Fruit fly (Drosophila melanogaster): ENCODE results near the gene CG15385.

CG15385 gene

dm6 chr2L:2226259-2227121, 14.1 kb upstream of the CG15385 start, which contains the start of the genes CG15387 and sau (continued):
- peak; percentile 50 for TF ChIP-seq CG30431 (GFP tag; optimal IDR thresholded peaks at IDR 0.05)
- TF ChIP-seq CG34422 (GFP tag; IDR thresholded peaks at IDR 0.05) = peak; percentile 83
- TF ChIP-seq CG11504 (tag; optimal IDR thresholded peaks at IDR 0.05) = peak; percentile 87
- TF ChIP-seq CG3281 (GFP tag; optimal IDR thresholded peaks at IDR 0.05) = peak; percentile 87
- no peak for TF ChIP-seq Neu2 (GFP tag; optimal IDR thresholded peaks at IDR 0.05; ENCODE audit: borderline replicate concordance)
- TF ChIP-seq ara (GFP tag; IDR thresholded peaks at IDR 0.05) = peak; percentile 82
- no peak for TF ChIP-seq Kr (GFP tag; optimal IDR thresholded peaks at IDR 0.05)
- TF ChIP-seq unpg (GFP tag; optimal IDR thresholded peaks at IDR 0.05) = peak; percentile 85
- TF ChIP-seq CG31441 (GFP tag; IDR thresholded peaks at IDR 0.05) = peak; percentile 85
- TF ChIP-seq NFAT (GFP tag; IDR thresholded peaks at IDR 0.05) = no peak; the same call in none of the 2 replicates
- peak; percentile 92 for TF ChIP-seq bab2 (GFP tag; optimal IDR thresholded peaks at IDR 0.05)
- TF ChIP-seq CG6854 (GFP tag; optimal IDR thresholded peaks at IDR 0.05) = peak; percentile 70
- peak; percentile 65 for TF ChIP-seq CG1529 (GFP tag; optimal IDR thresholded peaks at IDR 0.05)
- TF ChIP-seq D19A (tag; optimal IDR thresholded peaks at IDR 0.05) = peak; percentile 66
- peak; percentile 46 for TF ChIP-seq Ravus (GFP tag; IDR thresholded peaks at IDR 0.05)
- TF ChIP-seq bigmax (GFP tag; optimal IDR thresholded peaks at IDR 0.05) = no peak
- peak; percentile 91 for TF ChIP-seq gem (tag; optimal IDR thresholded peaks at IDR 0.05)
- TF ChIP-seq HLH54F (GFP tag; optimal IDR thresholded peaks at IDR 0.05) = peak; percentile 93
- peak; percentile 86 for TF ChIP-seq vfl (GFP tag; optimal IDR thresholded peaks at IDR 0.05)
- TF ChIP-seq yki (optimal IDR thresholded peaks at IDR 0.05) = no peak
- peak; percentile 95 for TF ChIP-seq CG14710 (tag; optimal IDR thresholded peaks at IDR 0.05)
- no peak for TF ChIP-seq hth (optimal IDR thresholded peaks at IDR 0.05)
- TF ChIP-seq eve (GFP tag; optimal IDR thresholded peaks at IDR 0.05) = no peak
- peak; percentile 80 for TF ChIP-seq ERR (GFP tag; optimal IDR thresholded peaks at IDR 0.05)
- peak; percentile 85 for TF ChIP-seq CG13123 (GFP tag; optimal IDR thresholded peaks at IDR 0.05)
- peak; percentile 50 for TF ChIP-seq CG8281 (tag; optimal IDR thresholded peaks at IDR 0.05)
- TF ChIP-seq HmgZ (tag; optimal IDR thresholded peaks at IDR 0.05) = peak; percentile 93
- peak; percentile 88 for TF ChIP-seq vvl (GFP tag; IDR thresholded peaks at IDR 0.05)
- peak; percentile 89 for TF ChIP-seq Hmr (GFP tag; optimal IDR thresholded peaks at IDR 0.05)
- peak; percentile 95 for TF ChIP-seq CG13287 (GFP tag; IDR thresholded peaks at IDR 0.05; ENCODE audit: partially characterized antibody)
- peak; percentile 54 for TF ChIP-seq CG7928 (GFP tag; optimal IDR thresholded peaks at IDR 0.05)
- peak; percentile 87 for TF ChIP-seq luna (GFP tag; optimal IDR thresholded peaks at IDR 0.05)
- peak; percentile 90 for TF ChIP-seq CHES-1-like (GFP tag; optimal IDR thresholded peaks at IDR 0.05)
- TF ChIP-seq CG4820 (GFP tag; optimal IDR thresholded peaks at IDR 0.05) = peak; percentile 79
- no peak for TF ChIP-seq z (GFP tag; IDR thresholded peaks at IDR 0.05)
- TF ChIP-seq Abd-B (GFP tag; optimal IDR thresholded peaks at IDR 0.05) = peak; percentile 82
- TF ChIP-seq lmd (GFP tag; IDR thresholded peaks at IDR 0.05) = peak; percentile 82
- peak; percentile 67 for TF ChIP-seq CG8765 (GFP tag; IDR thresholded peaks at IDR 0.05)
- peak; percentile 83 for TF ChIP-seq dysf (GFP tag; IDR thresholded peaks at IDR 0.05)
- TF ChIP-seq maf-S (GFP tag; optimal IDR thresholded peaks at IDR 0.05) = peak; percentile 89
- TF ChIP-seq knrl (GFP tag; IDR thresholded peaks at IDR 0.05; ENCODE audit: partially characterized antibody) = peak; percentile 92
- TF ChIP-seq H2.0 (GFP tag; IDR thresholded peaks at IDR 0.05) = peak; percentile 85
- peak; percentile 82 for TF ChIP-seq chm (GFP tag; IDR thresholded peaks at IDR 0.05)
- peak; percentile 62; the same call in 1 of the 3 replicates for TF ChIP-seq CG11695 (GFP tag; IDR thresholded peaks at IDR 0.05)
- no peak for TF ChIP-seq jigr1 (GFP tag; IDR thresholded peaks at IDR 0.05)
- TF ChIP-seq psq (GFP tag; optimal IDR thresholded peaks at IDR 0.05) = peak; percentile 71
- peak; percentile 84 for TF ChIP-seq CG11456 (GFP tag; IDR thresholded peaks at IDR 0.05)
- peak; percentile 73 for TF ChIP-seq CG18764 (GFP tag; optimal IDR thresholded peaks at IDR 0.05)
- TF ChIP-seq Dref (GFP tag; IDR thresholded peaks at IDR 0.05) = peak; percentile 49
- TF ChIP-seq Mes4 (GFP tag; optimal IDR thresholded peaks at IDR 0.05) = peak; percentile 85
